Fruit fly (Drosophila melanogaster) whole organism, embryonic: ENCODE measurements around the gene Nup37.

Experiments used
- CG17186 ChIP-seq: fragments of 200-800 bp; sonication (Bioruptor generic); optimal IDR thresholded peaks from 3 replicates; lab custom pipeline; 2017; ENCODE audit warnings: missing biosample characterization, missing genetic modification reagents, missing genetic modification characterization
- CG7786 ChIP-seq: fragments of 200-800 bp; sonication (Bioruptor generic); optimal IDR thresholded peaks from 2 replicates; lab custom pipeline; 2016; ENCODE audit warnings: missing biosample characterization, missing genetic modification characterization
- CG8924 ChIP-seq: fragments of 200-800 bp; optimal IDR thresholded peaks from 3 replicates; lab custom pipeline; 2019; ENCODE audit warnings: missing biosample characterization, mild to moderate bottlenecking, missing genetic modification characterization, moderate library complexity
- CG8944 ChIP-seq: fragments of 200-800 bp; sonication (Bioruptor generic); optimal IDR thresholded peaks from 3 replicates; lab custom pipeline; 2016; ENCODE audit warnings: missing biosample characterization, missing genetic modification characterization
- Hr78 ChIP-seq, 2 experiments: fragments of 200-800 bp in 1 of 2; fragments of >200 bp in 1 of 2; sonication (Bioruptor generic) in 1 of 2; optimal IDR thresholded peaks; 2 replicates each; lab custom pipeline; 2017 to 2019; ENCODE audit warnings: missing biosample characterization in 2 of 2, missing genetic modification characterization in 2 of 2, mild to moderate bottlenecking in 1 of 2, moderate library complexity in 1 of 2
- ash1 ChIP-seq: fragments of 200-800 bp; sonication (Bioruptor generic); optimal IDR thresholded peaks from 2 replicates; lab custom pipeline; 2018; ENCODE audit warnings: missing biosample characterization, mild to moderate bottlenecking, missing genetic modification characterization
- pb ChIP-seq: fragments of 200-800 bp; sonication (Bioruptor generic); optimal IDR thresholded peaks from 3 replicates; lab custom pipeline; 2016; ENCODE audit warnings: missing biosample characterization, missing genetic modification characterization
- pum ChIP-seq: fragments of 200-800 bp; sonication (Bioruptor generic); optimal IDR thresholded peaks from 2 replicates; lab custom pipeline; 2016; ENCODE audit warnings: missing biosample characterization, missing genetic modification characterization
- salm ChIP-seq: fragments of 200-800 bp; sonication (Bioruptor generic); optimal IDR thresholded peaks from 2 replicates; lab custom pipeline; 2018; ENCODE audit warnings: missing biosample characterization, mild to moderate bottlenecking, missing genetic modification characterization
- tna ChIP-seq: fragments of 200-800 bp; sonication (Bioruptor generic); IDR thresholded peaks from 2 replicates; pipeline ENCODE4 v1.3.6; 2022; ENCODE audit warnings: missing biosample characterization, missing genetic modification characterization; ENCODE audit not compliant: partially characterized antibody

dm6 chr3R:25205413-25205977 lies 42.0 kb upstream of the Nup37 start:
- TF ChIP-seq pum = no peak
- TF ChIP-seq Hr78 (GFP tag; optimal IDR thresholded peaks at IDR 0.05; lab: Kevin White, UChicago) = no peak
- no peak for TF ChIP-seq pb
- TF ChIP-seq CG7786 (GFP tag; lab: Kevin White, UChicago) = no peak
- no peak for TF ChIP-seq CG8944 (GFP tag; lab: Kevin White, UChicago)
- no peak for TF ChIP-seq ash1
- TF ChIP-seq salm (tag; lab: Kevin White, UChicago) = no peak
- no peak for TF ChIP-seq CG17186
- no peak for TF ChIP-seq CG8924
- no peak for TF ChIP-seq tna (GFP tag; lab: Robert Waterston, UW)
